Fruit fly (Drosophila melanogaster) whole organism, adult: ENCODE measurements around the gene Acbp3.

Experiments
- CG11617 ChIP-seq: fragments of 200-800 bp; sonication (Bioruptor generic); optimal IDR thresholded peaks from 2 replicates; lab custom pipeline; 2017; ENCODE audit warnings: mild to moderate bottlenecking, missing biosample characterization, missing genetic modification reagents, missing genetic modification characterization
- CG1620 ChIP-seq: fragments of 200-800 bp; sonication (Bioruptor generic); optimal IDR thresholded peaks from 2 replicates; lab custom pipeline; 2016; ENCODE audit warnings: missing biosample characterization, missing genetic modification characterization
- CG7045 ChIP-seq: fragments of 200-800 bp; sonication (Bioruptor generic); optimal IDR thresholded peaks from 2 replicates; lab custom pipeline; 2017; ENCODE audit warnings: missing biosample characterization, mild to moderate bottlenecking, missing genetic modification characterization
- Crg-1 ChIP-seq: fragments of 200-800 bp; sonication (Bioruptor generic); optimal IDR thresholded peaks from 2 replicates; lab custom pipeline; 2016; ENCODE audit warnings: missing biosample characterization, missing genetic modification characterization
- Hr96 ChIP-seq: fragments of 200-800 bp; sonication (Bioruptor generic); optimal IDR thresholded peaks from 2 replicates; lab custom pipeline; 2016; ENCODE audit warnings: missing biosample characterization, missing genetic modification characterization
- bab1 ChIP-seq: fragments of 200-800 bp; sonication (Bioruptor generic); optimal IDR thresholded peaks from 3 replicates; lab custom pipeline; 2019; ENCODE audit warnings: missing biosample characterization, mild to moderate bottlenecking, missing genetic modification characterization, moderate library complexity
- cnc ChIP-seq, 2 experiments: fragments of >200 bp; optimal IDR thresholded peaks; 2 replicates each; lab custom pipeline; 2017
- kay ChIP-seq: fragments of 200-800 bp; sonication (Bioruptor generic); peaks from one replicate; lab custom pipeline; 2016; ENCODE audit warnings: missing biosample characterization, missing genetic modification characterization, borderline replicate concordance
- ovo ChIP-seq: fragments of 200-800 bp; sonication (Bioruptor generic); optimal IDR thresholded peaks from 2 replicates; lab custom pipeline; 2016; ENCODE audit warnings: missing biosample characterization, missing genetic modification characterization
- tj ChIP-seq: fragments of 200-800 bp; sonication (Bioruptor generic); optimal IDR thresholded peaks from 3 replicates; lab custom pipeline; 2017; ENCODE audit warnings: missing biosample characterization, mild to moderate bottlenecking, missing genetic modification characterization, moderate library complexity

DNA sequence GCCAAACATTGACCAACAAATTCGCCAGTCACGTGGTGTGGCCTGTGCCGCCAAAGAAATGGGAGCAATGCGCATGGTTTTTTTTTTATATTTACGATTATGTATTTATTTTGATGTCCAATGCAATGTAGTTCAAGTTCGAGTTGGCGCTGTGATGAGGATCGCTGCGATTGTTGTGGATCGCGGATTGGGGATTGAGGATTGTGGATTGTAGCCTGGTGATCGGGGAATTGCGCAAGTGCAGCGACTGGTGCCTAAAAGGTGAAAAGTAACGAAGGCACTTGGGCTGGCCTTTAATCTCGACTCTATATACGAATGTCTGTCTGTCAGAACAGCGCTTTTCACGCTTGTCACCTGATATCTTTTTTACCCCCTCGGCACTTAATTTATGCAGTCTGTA, 26.2 kb upstream of the Acbp3 start:
- TF ChIP-seq Crg-1 (GFP tag; lab: Kevin White, UChicago) = no peak
- TF ChIP-seq kay (GFP tag; lab: Kevin White, UChicago) = no peak
- no peak for TF ChIP-seq cnc (optimal IDR thresholded peaks at IDR 0.05; lab: Kevin White, UChicago)
- no peak for TF ChIP-seq CG11617
- no peak for TF ChIP-seq Hr96
- TF ChIP-seq bab1 (GFP tag; lab: Kevin White, UChicago) = no peak
- no peak for TF ChIP-seq CG7045 (GFP tag; lab: Kevin White, UChicago)
- TF ChIP-seq CG1620 = no peak
- no peak for TF ChIP-seq tj (GFP tag; lab: Kevin White, UChicago)
- no peak for TF ChIP-seq ovo
